Worm (Caenorhabditis elegans) whole organism, midembryonic: Measurements from ENCODE around the gene nlp-57.

Experiments used
- flt-1 ChIP-seq: fragments of 200-800 bp; sonication (Bioruptor generic); IDR thresholded peaks from 2 replicates; pipeline ENCODE4 v1.3.6; 2022; ENCODE audit warnings: missing genetic modification characterization, missing compliant biosample characterization
- med-1 ChIP-seq: sonication (generic microtip); optimal IDR thresholded peaks from 2 replicates; lab custom pipeline; 2017; ENCODE audit warnings: missing genetic modification characterization, mild to moderate bottlenecking, missing compliant biosample characterization, antibody characterized with exemption, missing genetic modification reagents; ENCODE audit not compliant: insufficient read depth

ce11 chrX:11326827-11327226, 10.0 kb downstream of the nlp-57 start, which contains the start of gene ZK455.5:
- TF ChIP-seq flt-1 (GFP tag; lab: Robert Waterston, UW) (no peak), med-1 (GFP tag; lab: Kevin White, UChicago) (no peak)
